Worm (Caenorhabditis elegans) whole organism, late embryonic: ENCODE results near the gene K09C6.3.

Experiments used
- C08G9.2 ChIP-seq: sonication (generic microtip); optimal IDR thresholded peaks from 2 replicates; lab custom pipeline; 2016; ENCODE audit warnings: mild to moderate bottlenecking, missing genetic modification characterization, moderate library complexity, missing compliant biosample characterization
- C38D4.7 ChIP-seq: fragments of 200-800 bp; sonication (Bioruptor generic); optimal IDR thresholded peaks from 2 replicates; lab custom pipeline; 2018; ENCODE audit warnings: mild to moderate bottlenecking, missing genetic modification characterization, moderate library complexity, missing compliant biosample characterization
- F13H6.1 ChIP-seq: sonication (generic microtip); optimal IDR thresholded peaks from 2 replicates; lab custom pipeline; 2016; ENCODE audit warnings: missing genetic modification characterization, missing compliant biosample characterization
- K02D7.2 ChIP-seq: sonication (generic microtip); optimal IDR thresholded peaks from 2 replicates; lab custom pipeline; 2017; ENCODE audit warnings: mild to moderate bottlenecking, missing genetic modification characterization, missing compliant biosample characterization
- K09A11.1 ChIP-seq: sonication (generic microtip); optimal IDR thresholded peaks from 2 replicates; lab custom pipeline; 2017; ENCODE audit warnings: antibody characterized with exemption, mild to moderate bottlenecking, missing genetic modification characterization, missing compliant biosample characterization; ENCODE audit not compliant: insufficient read depth
- T23F11.4 ChIP-seq: fragments of 200-800 bp; sonication (Bioruptor generic); optimal IDR thresholded peaks from 2 replicates; lab custom pipeline; 2018; ENCODE audit warnings: mild to moderate bottlenecking, missing genetic modification characterization, missing compliant biosample characterization
- Y22D7AL.16 ChIP-seq: sonication (generic microtip); optimal IDR thresholded peaks from 2 replicates; lab custom pipeline; 2016; ENCODE audit warnings: missing genetic modification characterization, missing compliant biosample characterization
- ama-1 ChIP-seq: fragments of 150-350 bp; optimal IDR thresholded peaks from 2 replicates; lab custom pipeline; 2014
- ceh-14 ChIP-seq: sonication (generic microtip); optimal IDR thresholded peaks from 2 replicates; lab custom pipeline; 2016; ENCODE audit warnings: missing genotype, missing genetic modification characterization, missing compliant biosample characterization
- ceh-19 ChIP-seq: fragments of 200-800 bp; sonication (Bioruptor generic); optimal IDR thresholded peaks from 2 replicates; lab custom pipeline; 2018; ENCODE audit warnings: mild to moderate bottlenecking, missing genetic modification characterization, missing compliant biosample characterization
- ceh-22 ChIP-seq: sonication (generic microtip); optimal IDR thresholded peaks from 2 replicates; lab custom pipeline; 2017; ENCODE audit warnings: missing biosample characterization, missing genetic modification characterization
- ceh-30 ChIP-seq: fragments of 150-350 bp; optimal IDR thresholded peaks from 2 replicates; lab custom pipeline; 2014; ENCODE audit warnings: missing biosample characterization, missing genetic modification characterization
- ceh-31 ChIP-seq: sonication (generic microtip); optimal IDR thresholded peaks from 2 replicates; lab custom pipeline; 2016; ENCODE audit warnings: missing genetic modification characterization, missing compliant biosample characterization
- ceh-9 ChIP-seq: sonication (generic microtip); optimal IDR thresholded peaks from 2 replicates; lab custom pipeline; 2016; ENCODE audit warnings: mild to moderate bottlenecking, missing genetic modification characterization, inconsistent platforms, missing compliant biosample characterization
- dmd-4 ChIP-seq: sonication (generic microtip); optimal IDR thresholded peaks from 2 replicates; lab custom pipeline; 2016; ENCODE audit warnings: borderline replicate concordance, missing genetic modification characterization, missing compliant biosample characterization
- elt-2 ChIP-seq: sonication (generic microtip); optimal IDR thresholded peaks from 2 replicates; lab custom pipeline; 2016; ENCODE audit warnings: missing genetic modification reagents, missing genetic modification characterization, missing compliant biosample characterization
- fax-1 ChIP-seq: sonication (generic microtip); optimal IDR thresholded peaks from 2 replicates; lab custom pipeline; 2016; ENCODE audit warnings: missing genotype, missing genetic modification characterization, missing compliant biosample characterization
- hlh-13 ChIP-seq: fragments of 200-800 bp; sonication (Bioruptor generic); optimal IDR thresholded peaks from 2 replicates; lab custom pipeline; 2018; ENCODE audit warnings: mild to moderate bottlenecking, missing genetic modification characterization, missing compliant biosample characterization
- hlh-8 ChIP-seq: sonication (generic microtip); optimal IDR thresholded peaks from 2 replicates; lab custom pipeline; 2016; ENCODE audit warnings: missing genotype, missing genetic modification characterization, missing compliant biosample characterization
- mec-3 ChIP-seq: sonication (generic microtip); optimal IDR thresholded peaks from 2 replicates; lab custom pipeline; 2016; ENCODE audit warnings: borderline replicate concordance, missing genetic modification characterization, missing compliant biosample characterization
- nfya-1 ChIP-seq: sonication (generic microtip); optimal IDR thresholded peaks from 2 replicates; lab custom pipeline; 2017; ENCODE audit warnings: missing genetic modification characterization, mild to moderate bottlenecking, missing compliant biosample characterization, antibody characterized with exemption, moderate library complexity
- nhr-11 ChIP-seq: fragments of 150-350 bp; optimal IDR thresholded peaks from 2 replicates; lab custom pipeline; 2014; ENCODE audit warnings: missing biosample characterization, missing genetic modification characterization
- pag-3 ChIP-seq: sonication (generic microtip); optimal IDR thresholded peaks from 2 replicates; lab custom pipeline; 2016; ENCODE audit warnings: missing compliant biosample characterization, missing genetic modification characterization, borderline replicate concordance
- pat-9 ChIP-seq: fragments of 200-800 bp; sonication (Bioruptor generic); optimal IDR thresholded peaks from 2 replicates; lab custom pipeline; 2018; ENCODE audit warnings: mild to moderate bottlenecking, missing genetic modification characterization, moderate library complexity, missing compliant biosample characterization
- pha-2 ChIP-seq: sonication (generic microtip); optimal IDR thresholded peaks from 2 replicates; lab custom pipeline; 2017; ENCODE audit warnings: mild to moderate bottlenecking, missing genetic modification characterization, missing compliant biosample characterization
- pha-4 ChIP-seq: fragments of 150-350 bp; optimal IDR thresholded peaks from 2 replicates; lab custom pipeline; 2018; ENCODE audit warnings: missing biosample characterization, missing genetic modification reagents, missing genetic modification characterization
- pqm-1 ChIP-seq: sonication (generic microtip); optimal IDR thresholded peaks from 2 replicates; lab custom pipeline; 2016; ENCODE audit warnings: missing genetic modification characterization, missing compliant biosample characterization
- pros-1 ChIP-seq: fragments of 150-350 bp; optimal IDR thresholded peaks from 2 replicates; lab custom pipeline; 2014; ENCODE audit warnings: missing biosample characterization, missing genetic modification reagents, missing genetic modification characterization
- sdc-2 ChIP-seq: sonication (generic microtip); optimal IDR thresholded peaks from 2 replicates; lab custom pipeline; 2016; ENCODE audit warnings: missing genotype, missing genetic modification characterization, missing compliant biosample characterization
- sox-2 ChIP-seq: fragments of 200-800 bp; sonication (Bioruptor generic); IDR thresholded peaks from 2 replicates; pipeline ENCODE4 v1.3.6; 2022; ENCODE audit warnings: missing genetic modification reagents, missing genetic modification characterization, missing compliant biosample characterization
- sox-4 ChIP-seq: sonication (generic microtip); optimal IDR thresholded peaks from 2 replicates; lab custom pipeline; 2017; ENCODE audit warnings: mild to moderate bottlenecking, missing genetic modification characterization, inconsistent platforms, missing compliant biosample characterization
- syd-9 ChIP-seq: sonication (generic microtip); optimal IDR thresholded peaks from 2 replicates; lab custom pipeline; 2016; ENCODE audit warnings: mild to moderate bottlenecking, missing genetic modification characterization, moderate library complexity, missing compliant biosample characterization
- unc-3 ChIP-seq, 2 experiments: fragments of 200-800 bp in 1 of 2; sonication (Bioruptor generic) in 1 of 2; sonication (generic microtip) in 1 of 2; conservative IDR thresholded peaks in 1 of 2; optimal IDR thresholded peaks in 1 of 2; 2 replicates each; pipeline versions ENCODE4 v1.3.6 to Lab custom; 2016 to 2022; ENCODE audit warnings: missing compliant biosample characterization in 2 of 2, missing genetic modification characterization in 2 of 2, missing genetic modification reagents in 1 of 2
- unc-42 ChIP-seq: sonication (generic microtip); optimal IDR thresholded peaks from 2 replicates; lab custom pipeline; 2016; ENCODE audit warnings: missing genotype, missing genetic modification characterization, missing compliant biosample characterization

Gene K09C6.3

ce11 chrV:808260-808659, 44.0 kb upstream of the K09C6.3 start:
- TF ChIP-seq C08G9.2 (tag; lab: Kevin White, UChicago): no peak
- TF ChIP-seq hlh-13 (GFP tag; lab: Kevin White, UChicago): no peak
- TF ChIP-seq ceh-9 (tag; lab: Kevin White, UChicago): no peak
- no peak for TF ChIP-seq pha-4 (tag; lab: Kevin White, UChicago)

- TF ChIP-seq ama-1 (lab: Kevin White, UChicago) (no peak), K02D7.2 (tag; lab: Kevin White, UChicago) (no peak), unc-42 (peak; percentile 74), Y22D7AL.16 (tag; lab: Kevin White, UChicago) (no peak), ceh-22 (tag; lab: Kevin White, UChicago) (no peak), fax-1 (tag; lab: Kevin White, UChicago) (no peak), nhr-11 (tag; lab: Kevin White, UChicago) (no peak), syd-9 (tag; lab: Kevin White, UChicago) (no peak)
Measured at ce11 chrV:810281-810862, 41.9 kb upstream of the K09C6.3 start, which contains the start of gene R13D11.4. Gene R13D11.4, plus strand, starts transcription at chrV:810812.

DNA sequence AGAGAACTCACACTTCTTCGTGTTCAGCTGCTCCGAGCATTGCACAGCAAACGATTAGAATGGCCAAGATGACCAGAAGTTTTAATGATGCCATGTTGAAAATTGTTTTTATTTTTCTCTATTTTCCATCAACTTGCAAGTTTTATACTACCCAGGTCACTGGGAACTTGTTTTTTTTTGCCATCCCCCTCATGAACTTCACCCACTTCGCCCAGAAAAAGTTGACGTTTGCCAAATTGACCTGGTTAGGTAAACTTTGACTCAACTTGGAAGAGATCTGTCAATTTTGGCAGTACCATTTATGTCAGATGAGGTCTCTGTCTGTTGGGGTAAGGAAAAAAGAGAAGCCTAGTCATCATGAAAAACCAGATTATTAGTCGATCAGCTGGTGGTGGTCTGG, 39.2 kb upstream of the K09C6.3 start, which contains the start of gene R13D11.10:
R13D11.10 (minus strand) TSS at position 101 of the 400 bp plus-strand sequence.
- TF ChIP-seq hlh-8 (tag; lab: Kevin White, UChicago) (no peak), elt-2 (tag; lab: Kevin White, UChicago) (no peak), C38D4.7 (no peak), sox-2 (GFP tag; lab: Robert Waterston, UW) (no peak), Y22D7AL.16 (tag; lab: Kevin White, UChicago) (no peak), hlh-13 (GFP tag; lab: Kevin White, UChicago) (no peak), unc-3 (GFP tag; conservative IDR thresholded peaks at IDR 0.05; lab: Robert Waterston, UW) (no peak), unc-3 (tag; optimal IDR thresholded peaks at IDR 0.05; lab: Kevin White, UChicago) (no peak), ceh-31 (no peak), pros-1 (tag; lab: Kevin White, UChicago) (no peak), K02D7.2 (tag; lab: Kevin White, UChicago) (no peak), mec-3 (tag; lab: Kevin White, UChicago) (no peak), pha-2 (no peak), sdc-2 (tag; lab: Kevin White, UChicago) (no peak), ama-1 (lab: Kevin White, UChicago) (no peak)

DNA sequence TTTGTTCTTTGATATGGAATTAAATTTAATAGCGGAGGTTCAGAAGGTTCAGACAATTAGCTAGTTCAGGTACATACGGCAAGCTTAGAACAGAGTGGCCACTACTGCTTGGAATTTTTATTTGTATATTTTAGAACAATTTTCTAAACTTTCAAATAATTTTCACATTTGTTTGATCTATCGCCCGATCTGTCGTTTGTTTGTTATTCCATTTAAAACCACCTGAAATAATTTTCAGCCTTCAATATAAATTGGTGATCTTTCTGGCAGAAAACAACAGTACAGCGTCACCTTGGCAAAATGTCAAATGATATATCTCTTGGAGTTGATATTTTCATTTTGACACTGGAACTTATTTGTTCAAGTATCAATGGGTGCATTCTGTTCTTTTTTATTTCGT, 37.6 kb upstream of the K09C6.3 start, which contains the start of gene R13D11.3:
R13D11.3 (plus strand) TSS at position 301 of the 400 bp plus-strand sequence.
- TF ChIP-seq ceh-30 (tag; lab: Kevin White, UChicago): no peak
- TF ChIP-seq dmd-4 (tag; lab: Kevin White, UChicago): no peak
- TF ChIP-seq ceh-19 (GFP tag; lab: Kevin White, UChicago): no peak
- no peak for TF ChIP-seq nfya-1
- no peak for TF ChIP-seq sox-4 (tag; lab: Kevin White, UChicago)
- no peak for TF ChIP-seq ceh-14 (tag; lab: Kevin White, UChicago)
- no peak for TF ChIP-seq pros-1 (tag; lab: Kevin White, UChicago)
- TF ChIP-seq fax-1 (tag; lab: Kevin White, UChicago): no peak
- no peak for TF ChIP-seq pag-3 (tag; lab: Kevin White, UChicago)
- TF ChIP-seq hlh-8 (tag; lab: Kevin White, UChicago): no peak
- no peak for TF ChIP-seq pat-9
- TF ChIP-seq pqm-1 (tag; lab: Kevin White, UChicago): no peak
- no peak for TF ChIP-seq F13H6.1 (tag; lab: Kevin White, UChicago)
- no peak for TF ChIP-seq T23F11.4 (GFP tag; lab: Kevin White, UChicago)
- no peak for TF ChIP-seq pha-4 (tag; lab: Kevin White, UChicago)
- no peak for TF ChIP-seq K09A11.1 (tag; lab: Kevin White, UChicago)
- TF ChIP-seq sox-2 (GFP tag; lab: Robert Waterston, UW): no peak
- no peak for TF ChIP-seq unc-42
